Worm (Caenorhabditis elegans): ENCODE results near the gene cav-2.
A peak's percentile ranks its signal among the peaks of the same experiment; 100 is the strongest.

The cav-2 gene

DNA sequence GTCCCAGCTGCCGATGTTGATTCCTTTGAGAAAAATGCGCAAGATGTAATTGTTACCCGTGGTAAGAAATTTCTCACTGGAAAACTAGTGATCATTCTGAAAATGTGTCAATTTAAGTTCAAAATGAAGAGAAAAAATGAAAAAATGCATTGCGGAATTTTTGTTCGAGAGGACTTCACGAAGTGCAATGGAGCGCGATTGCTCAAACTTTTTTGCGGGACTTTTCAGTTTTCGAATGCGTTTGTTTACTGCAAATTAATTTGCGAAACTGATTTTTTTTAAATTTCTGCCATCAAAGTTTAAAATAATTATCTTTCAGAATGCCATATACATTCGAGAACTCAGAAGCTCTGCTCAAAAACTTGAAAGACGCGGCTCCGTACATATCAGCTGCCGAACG, 11.6 kb downstream of the cav-2 start, which contains the start of the genes nuaf-1 and bir-2 (continued):
- TF ChIP-seq sup-37 (GFP tag; optimal IDR thresholded peaks at IDR 0.05) = no peak
- no peak for TF ChIP-seq C34B4.2 (tag; optimal IDR thresholded peaks at IDR 0.05)
- no peak for TF ChIP-seq mdl-1 (tag; optimal IDR thresholded peaks at IDR 0.05)
- TF ChIP-seq elt-3 (tag; optimal IDR thresholded peaks at IDR 0.05) = peak in 2 of 6 experiments; percentile 25 to 65
- TF ChIP-seq lin-14 (GFP tag; optimal IDR thresholded peaks at IDR 0.05) = peak; percentile 70
- TF ChIP-seq jun-1 (tag; optimal IDR thresholded peaks at IDR 0.05) = peak; percentile 28

DNA sequence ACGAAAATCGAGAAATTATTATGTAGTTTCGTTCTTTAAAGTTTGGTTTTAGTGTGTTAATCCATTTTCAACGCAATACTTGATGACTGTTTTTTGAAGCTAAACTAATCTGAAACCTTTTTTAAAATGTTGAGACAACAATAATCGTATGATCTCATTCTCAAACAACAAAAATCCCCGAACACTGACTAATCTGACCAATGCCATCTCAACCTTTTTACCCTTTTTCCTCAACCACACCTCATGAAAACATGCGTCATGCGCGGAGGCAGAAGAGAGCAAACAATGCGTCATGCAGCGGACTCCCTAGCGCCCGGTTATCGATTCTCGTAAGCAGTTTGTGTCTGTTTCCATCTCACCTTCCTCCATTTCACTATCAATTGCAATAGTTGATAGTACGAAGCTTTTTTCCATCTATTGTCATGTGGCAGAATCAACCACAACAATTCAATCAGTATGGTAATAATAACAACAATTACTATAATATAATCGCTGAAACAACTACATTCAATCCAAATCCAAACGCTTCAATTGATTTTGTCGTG, 14.9 kb downstream of the cav-2 start, which contains the start of gene C50B8.4:
C50B8.4 (plus strand) TSS at position 299 of the 545 bp plus-strand sequence.
- peak; percentile 45 for TF ChIP-seq elt-2 (tag; optimal IDR thresholded peaks at IDR 0.05)
- peak in 1 of 2 experiments; percentile 32 for TF ChIP-seq lin-35 (GFP tag; optimal IDR thresholded peaks at IDR 0.05)
- no peak for TF ChIP-seq unc-62 (GFP tag; optimal IDR thresholded peaks at IDR 0.05)

ce11 chrV:13575866-13576265, 19.0 kb downstream of the cav-2 start:
- no peak for TF ChIP-seq irx-1 (tag; optimal IDR thresholded peaks at IDR 0.05)
- no peak for TF ChIP-seq nhr-20 (tag; optimal IDR thresholded peaks at IDR 0.05)
- no peak for TF ChIP-seq sox-4 (tag; optimal IDR thresholded peaks at IDR 0.05)
- no peak for TF ChIP-seq hlh-4 (tag; optimal IDR thresholded peaks at IDR 0.05)
- TF ChIP-seq lin-35 (GFP tag; optimal IDR thresholded peaks at IDR 0.05) = no peak
- no peak for TF ChIP-seq sup-37 (GFP tag; optimal IDR thresholded peaks at IDR 0.05)
- no peak for TF ChIP-seq nhr-84 (tag; optimal IDR thresholded peaks at IDR 0.05)
- no peak for TF ChIP-seq snu-23 (GFP tag; optimal IDR thresholded peaks at IDR 0.05)
- no peak for TF ChIP-seq ama-1 (optimal IDR thresholded peaks at IDR 0.05)
- TF ChIP-seq mab-9 (GFP tag; IDR thresholded peaks at IDR 0.05) = no peak
- TF ChIP-seq ztf-4 (tag; optimal IDR thresholded peaks at IDR 0.05) = no peak
- no peak for TF ChIP-seq swsn-7 (tag; optimal IDR thresholded peaks at IDR 0.05)
- TF ChIP-seq hpl-2 (GFP tag; optimal IDR thresholded peaks at IDR 0.05) = no peak
- TF ChIP-seq dsc-1 (tag; optimal IDR thresholded peaks at IDR 0.05) = no peak
- no peak for TF ChIP-seq unc-30 (tag; optimal IDR thresholded peaks at IDR 0.05)
- TF ChIP-seq fos-1 (tag; optimal IDR thresholded peaks at IDR 0.05) = no peak
- no peak for TF ChIP-seq unc-86 (tag; optimal IDR thresholded peaks at IDR 0.05)

DNA sequence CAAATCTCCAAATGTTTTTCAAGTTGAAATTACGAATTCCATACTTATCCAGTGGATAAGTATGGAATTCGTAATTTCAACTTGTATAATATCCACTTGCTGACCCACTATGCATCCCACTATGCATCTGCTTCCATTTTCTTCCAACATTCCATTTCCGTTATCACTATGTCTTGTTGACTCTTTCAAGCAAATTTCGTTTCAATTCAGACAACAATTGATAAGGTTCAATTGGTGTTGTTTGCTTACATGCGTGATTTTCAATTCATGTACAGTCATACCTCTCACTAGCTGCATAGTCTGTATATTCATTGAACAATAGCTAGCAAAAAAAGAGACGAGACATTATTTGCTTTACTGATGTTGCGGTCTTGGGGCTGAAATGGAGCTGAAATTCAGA, 19.9 kb downstream of the cav-2 start:
- peak; percentile 62 for TF ChIP-seq elt-2 (tag; optimal IDR thresholded peaks at IDR 0.05)
- TF ChIP-seq dsc-1 (tag; optimal IDR thresholded peaks at IDR 0.05) = no peak
- no peak for TF ChIP-seq hlh-4 (tag; optimal IDR thresholded peaks at IDR 0.05)
- TF ChIP-seq snu-23 (GFP tag; optimal IDR thresholded peaks at IDR 0.05) = no peak
- no peak for TF ChIP-seq ceh-63 (GFP tag; optimal IDR thresholded peaks at IDR 0.05)
- no peak for TF ChIP-seq lin-13 (GFP tag; optimal IDR thresholded peaks at IDR 0.05)
- TF ChIP-seq pqm-1 (tag; optimal IDR thresholded peaks at IDR 0.05) = peak; percentile 66
- TF ChIP-seq swsn-7 (tag; optimal IDR thresholded peaks at IDR 0.05) = no peak
- TF ChIP-seq hlh-17 (GFP tag; optimal IDR thresholded peaks at IDR 0.05; ENCODE audit: borderline replicate concordance) = no peak
- no peak for TF ChIP-seq dpl-1 (GFP tag; optimal IDR thresholded peaks at IDR 0.05)
- no peak for TF ChIP-seq Y116A8C.19 (tag; optimal IDR thresholded peaks at IDR 0.05; ENCODE audit: borderline replicate concordance)
- no peak for TF ChIP-seq lir-3 (tag; optimal IDR thresholded peaks at IDR 0.05; ENCODE audit: poor library complexity)
- no peak for TF ChIP-seq fkh-10 (GFP tag; optimal IDR thresholded peaks at IDR 0.05)
- no peak for TF ChIP-seq elt-3 (tag; optimal IDR thresholded peaks at IDR 0.05)
- no peak for TF ChIP-seq nhr-12 (tag; optimal IDR thresholded peaks at IDR 0.05)
- peak; percentile 3 for TF ChIP-seq jun-1 (tag; optimal IDR thresholded peaks at IDR 0.05)
- peak in 1 of 2 experiments; percentile 43 for TF ChIP-seq lin-35 (GFP tag; optimal IDR thresholded peaks at IDR 0.05)
- TF ChIP-seq tbx-2 (tag; optimal IDR thresholded peaks at IDR 0.05) = no peak

DNA sequence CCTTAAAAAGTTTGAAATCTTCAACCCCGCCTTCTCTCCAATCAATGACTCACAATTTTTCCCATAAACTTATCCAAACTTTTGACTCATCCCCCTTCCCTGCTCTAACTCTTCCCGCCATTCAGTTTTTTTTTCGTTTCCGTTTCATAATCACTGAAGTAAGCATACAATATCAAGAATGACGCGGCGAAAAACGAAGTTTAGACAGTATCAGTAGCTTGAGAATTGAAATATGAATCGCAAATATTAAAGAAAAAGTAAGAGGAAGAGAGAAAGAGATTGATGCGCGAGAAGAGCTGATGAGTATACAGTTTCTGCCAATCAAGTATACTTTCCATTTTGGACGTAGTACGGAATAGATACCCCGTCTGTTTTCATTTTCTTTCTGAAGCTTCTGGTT, 20.6 kb downstream of the cav-2 start:
- TF ChIP-seq jun-1 (tag; optimal IDR thresholded peaks at IDR 0.05) (no peak), snpc-4 (tag; optimal IDR thresholded peaks at IDR 0.05) (no peak), dpl-1 (GFP tag; optimal IDR thresholded peaks at IDR 0.05) (no peak), sptf-1 (tag; optimal IDR thresholded peaks at IDR 0.05) (no peak), sox-4 (tag; optimal IDR thresholded peaks at IDR 0.05) (no peak), elt-3 (tag; optimal IDR thresholded peaks at IDR 0.05) (no peak), lsy-2 (tag; optimal IDR thresholded peaks at IDR 0.05) (no peak), F16B12.6 (tag; optimal IDR thresholded peaks at IDR 0.05) (no peak), aha-1 (tag; optimal IDR thresholded peaks at IDR 0.05) (no peak), lin-14 (GFP tag; optimal IDR thresholded peaks at IDR 0.05) (no peak), zip-4 (GFP tag; optimal IDR thresholded peaks at IDR 0.05) (no peak), aly-2 (tag; optimal IDR thresholded peaks at IDR 0.05) (no peak), elt-2 (tag; optimal IDR thresholded peaks at IDR 0.05) (no peak), fos-1 (tag; optimal IDR thresholded peaks at IDR 0.05) (no peak), nhr-77 (tag; optimal IDR thresholded peaks at IDR 0.05) (no peak), C16A3.4 (tag; optimal IDR thresholded peaks at IDR 0.05) (no peak), nhr-47 (tag; optimal IDR thresholded peaks at IDR 0.05) (no peak)

Data from whole organism, L1 larva.